Fruit fly (Drosophila melanogaster) whole organism, embryonic: Measurements from ENCODE around the gene Ltn1.
A peak's percentile ranks its signal among the peaks of the same experiment; 100 is the strongest.

ENCODE experiments used
- CG10267 ChIP-seq: fragments of 200-800 bp; sonication (Bioruptor generic); optimal IDR thresholded peaks from 2 replicates; lab custom pipeline; 2018; ENCODE audit warnings: missing biosample characterization, mild to moderate bottlenecking, missing genetic modification characterization, moderate library complexity
- CG10431 ChIP-seq: fragments of 200-800 bp; sonication (Bioruptor generic); optimal IDR thresholded peaks from 3 replicates; lab custom pipeline; 2018; ENCODE audit warnings: missing biosample characterization, mild to moderate bottlenecking, missing genetic modification characterization
- CG10543 ChIP-seq: fragments of 200-800 bp; sonication (Bioruptor generic); optimal IDR thresholded peaks from 3 replicates; lab custom pipeline; 2017; ENCODE audit warnings: missing biosample characterization, mild to moderate bottlenecking, missing genetic modification characterization, moderate library complexity
- CG10959 ChIP-seq: fragments of 200-800 bp; sonication (Bioruptor generic); IDR thresholded peaks from 2 replicates; pipeline ENCODE4 v1.3.6; 2022; ENCODE audit warnings: missing biosample characterization, missing genetic modification characterization
- CG10979 ChIP-seq: fragments of 200-800 bp; sonication (Bioruptor generic); optimal IDR thresholded peaks from 2 replicates; lab custom pipeline; 2018; ENCODE audit warnings: missing biosample characterization, mild to moderate bottlenecking, missing genetic modification characterization, moderate library complexity
- CG12071 ChIP-seq: fragments of 200-800 bp; sonication (Bioruptor generic); optimal IDR thresholded peaks from 3 replicates; lab custom pipeline; 2018; ENCODE audit warnings: missing biosample characterization, mild to moderate bottlenecking, missing genetic modification characterization
- CG12769 ChIP-seq: fragments of 200-800 bp; sonication (Bioruptor generic); optimal IDR thresholded peaks from 2 replicates; lab custom pipeline; 2019; ENCODE audit warnings: missing biosample characterization, mild to moderate bottlenecking, missing genetic modification characterization, moderate library complexity
- CG1602 ChIP-seq: fragments of 200-800 bp; sonication (Bioruptor generic); optimal IDR thresholded peaks from 3 replicates; lab custom pipeline; 2016; ENCODE audit warnings: missing biosample characterization, missing genetic modification characterization
- CG17359 ChIP-seq: fragments of 200-800 bp; sonication (Bioruptor generic); optimal IDR thresholded peaks from 3 replicates; lab custom pipeline; 2018; ENCODE audit warnings: missing biosample characterization, mild to moderate bottlenecking, missing genetic modification characterization, moderate library complexity
- CG17385 ChIP-seq: fragments of 200-800 bp; sonication (Bioruptor generic); optimal IDR thresholded peaks from 3 replicates; lab custom pipeline; 2018; ENCODE audit warnings: missing biosample characterization, mild to moderate bottlenecking, missing genetic modification characterization
- CG34224 ChIP-seq: fragments of 200-800 bp; sonication (Bioruptor generic); IDR thresholded peaks from 3 replicates; pipeline ENCODE4 v1.3.6; 2022; ENCODE audit warnings: missing biosample characterization, missing genetic modification characterization; ENCODE audit not compliant: partially characterized antibody
- CG4282 ChIP-seq: fragments of 200-800 bp; sonication (Bioruptor generic); optimal IDR thresholded peaks from 2 replicates; lab custom pipeline; 2016; ENCODE audit warnings: missing biosample characterization, missing genetic modification characterization
- CG4404 ChIP-seq: fragments of 200-800 bp; sonication (Bioruptor generic); IDR thresholded peaks from 2 replicates; pipeline ENCODE4 v1.3.6; 2022; ENCODE audit warnings: missing biosample characterization, missing genetic modification characterization
- CG4617 ChIP-seq: fragments of 200-800 bp; sonication (Bioruptor generic); optimal IDR thresholded peaks from 3 replicates; lab custom pipeline; 2016; ENCODE audit warnings: missing biosample characterization, missing genetic modification characterization, borderline replicate concordance
- CG6765 ChIP-seq: fragments of 200-800 bp; sonication (Bioruptor generic); optimal IDR thresholded peaks from 3 replicates; lab custom pipeline; 2017; ENCODE audit warnings: missing biosample characterization, mild to moderate bottlenecking, missing genetic modification characterization
- CG8765 ChIP-seq: fragments of 200-800 bp; sonication (Bioruptor generic); IDR thresholded peaks from 2 replicates; pipeline ENCODE4 v1.3.6; 2022; ENCODE audit warnings: missing biosample characterization, missing genetic modification characterization
- CG8924 ChIP-seq: fragments of 200-800 bp; optimal IDR thresholded peaks from 3 replicates; lab custom pipeline; 2019; ENCODE audit warnings: missing biosample characterization, mild to moderate bottlenecking, missing genetic modification characterization, moderate library complexity
- CG9727 ChIP-seq: fragments of 200-800 bp; sonication (Bioruptor generic); optimal IDR thresholded peaks from 3 replicates; lab custom pipeline; 2017; ENCODE audit warnings: missing biosample characterization, mild to moderate bottlenecking, missing genetic modification characterization
- D ChIP-seq, 2 experiments: fragments of 200-800 bp in 1 of 2; fragments of >200 bp in 1 of 2; sonication (Bioruptor generic) in 1 of 2; optimal IDR thresholded peaks; 2 replicates in 1 of 2; 3 replicates in 1 of 2; lab custom pipeline; 2017; ENCODE audit warnings: mild to moderate bottlenecking in 1 of 2, missing biosample characterization in 1 of 2, missing genetic modification characterization in 1 of 2, missing genetic modification reagents in 1 of 2
- Hr51 ChIP-seq, 2 experiments: fragments of 200-800 bp; sonication (Bioruptor generic); optimal IDR thresholded peaks; 2 replicates in 1 of 2; 3 replicates in 1 of 2; lab custom pipeline; 2016 to 2018; ENCODE audit warnings: missing biosample characterization in 2 of 2, missing genetic modification characterization in 2 of 2, mild to moderate bottlenecking in 1 of 2, moderate library complexity in 1 of 2
- Lpt ChIP-seq: fragments of >200 bp; optimal IDR thresholded peaks from 2 replicates; lab custom pipeline; 2018; ENCODE audit warnings: missing biosample characterization, missing genetic modification characterization
- Nf-YB ChIP-seq: fragments of 200-800 bp; sonication (Bioruptor generic); optimal IDR thresholded peaks from 3 replicates; lab custom pipeline; 2019; ENCODE audit warnings: missing biosample characterization, mild to moderate bottlenecking, missing genetic modification characterization, moderate library complexity
- Oaz ChIP-seq: fragments of 200-800 bp; sonication (Bioruptor generic); IDR thresholded peaks from 2 replicates; pipeline ENCODE4 v1.3.6; 2022; ENCODE audit warnings: missing biosample characterization, missing genetic modification characterization
- PHDP ChIP-seq: fragments of 200-800 bp; sonication (Bioruptor generic); optimal IDR thresholded peaks from 3 replicates; lab custom pipeline; 2018; ENCODE audit warnings: missing biosample characterization, mild to moderate bottlenecking, missing genetic modification characterization, moderate library complexity
- Six4 ChIP-seq: fragments of 200-800 bp; sonication (Bioruptor generic); optimal IDR thresholded peaks from 2 replicates; lab custom pipeline; 2016; ENCODE audit warnings: missing biosample characterization, missing genetic modification characterization
- Usf ChIP-seq: fragments of 200-800 bp; sonication (Bioruptor generic); optimal IDR thresholded peaks from 2 replicates; lab custom pipeline; 2017; ENCODE audit warnings: missing genotype, missing biosample characterization, missing genetic modification characterization
- al ChIP-seq: fragments of 200-800 bp; sonication (Bioruptor generic); IDR thresholded peaks from 2 replicates; pipeline ENCODE4 v1.3.6; 2022; ENCODE audit warnings: missing biosample characterization, missing genetic modification characterization
- az2 ChIP-seq: fragments of 200-800 bp; sonication (Bioruptor generic); optimal IDR thresholded peaks from 3 replicates; lab custom pipeline; 2016; ENCODE audit warnings: missing biosample characterization, missing genetic modification characterization
- btn ChIP-seq: fragments of 200-800 bp; sonication (Bioruptor generic); optimal IDR thresholded peaks from 2 replicates; lab custom pipeline; 2016; ENCODE audit warnings: missing biosample characterization, missing genetic modification characterization
- cg ChIP-seq: fragments of 200-800 bp; sonication (Bioruptor generic); optimal IDR thresholded peaks from 3 replicates; lab custom pipeline; 2019; ENCODE audit warnings: missing biosample characterization, mild to moderate bottlenecking, missing genetic modification characterization, moderate library complexity
- crp ChIP-seq, 2 experiments: fragments of 200-800 bp; sonication (Bioruptor generic); optimal IDR thresholded peaks; 2 replicates in 1 of 2; 3 replicates in 1 of 2; lab custom pipeline; 2017; ENCODE audit warnings: missing biosample characterization in 2 of 2, missing genetic modification characterization in 2 of 2, mild to moderate bottlenecking in 1 of 2, moderate library complexity in 1 of 2
- exex ChIP-seq: fragments of 200-800 bp; sonication (Bioruptor generic); optimal IDR thresholded peaks from 4 replicates; lab custom pipeline; 2018; ENCODE audit warnings: missing biosample characterization, mild to moderate bottlenecking, missing genetic modification characterization, moderate library complexity
- gce ChIP-seq: fragments of 200-800 bp; sonication (Bioruptor generic); IDR thresholded peaks from 3 replicates; pipeline ENCODE4 v1.3.6; 2022; ENCODE audit warnings: missing biosample characterization, missing genetic modification characterization
- gsb ChIP-seq: fragments of 200-800 bp; sonication (Bioruptor generic); IDR thresholded peaks from 2 replicates; pipeline ENCODE4 v1.3.6; 2022; ENCODE audit warnings: missing biosample characterization, missing genetic modification characterization
- hkb ChIP-seq, 2 experiments: fragments of 200-800 bp in 1 of 2; fragments of >200 bp in 1 of 2; sonication (Bioruptor generic) in 1 of 2; IDR thresholded peaks in 1 of 2; optimal IDR thresholded peaks in 1 of 2; 2 replicates each; pipeline versions ENCODE4 v1.3.6 to Lab custom; 2017 to 2022; ENCODE audit warnings: missing biosample characterization in 1 of 2, missing genetic modification characterization in 1 of 2
- kah ChIP-seq: fragments of 200-800 bp; sonication (Bioruptor generic); optimal IDR thresholded peaks from 2 replicates; lab custom pipeline; 2018; ENCODE audit warnings: missing biosample characterization, mild to moderate bottlenecking, missing genetic modification characterization
- kni ChIP-seq: fragments of 200-800 bp; sonication (Bioruptor generic); optimal IDR thresholded peaks from 3 replicates; lab custom pipeline; 2017; ENCODE audit warnings: mild to moderate bottlenecking, missing biosample characterization, missing genetic modification reagents, missing genetic modification characterization
- lbe ChIP-seq: fragments of 200-800 bp; sonication (Bioruptor generic); optimal IDR thresholded peaks from 2 replicates; lab custom pipeline; 2016; ENCODE audit warnings: missing biosample characterization, mild to moderate bottlenecking, missing genetic modification characterization
- lilli ChIP-seq: fragments of 200-800 bp; sonication (Bioruptor generic); optimal IDR thresholded peaks from 3 replicates; lab custom pipeline; 2016; ENCODE audit warnings: missing biosample characterization, missing genetic modification characterization
- mirr ChIP-seq: fragments of 200-800 bp; sonication (Bioruptor generic); optimal IDR thresholded peaks from 3 replicates; lab custom pipeline; 2018; ENCODE audit warnings: missing biosample characterization, mild to moderate bottlenecking, missing genetic modification characterization
- peb ChIP-seq: fragments of 200-800 bp; sonication (Bioruptor generic); IDR thresholded peaks from 2 replicates; pipeline ENCODE4 v1.3.6; 2022; ENCODE audit warnings: missing biosample characterization, missing genetic modification characterization
- pho ChIP-seq: fragments of 200-800 bp; sonication (Bioruptor generic); optimal IDR thresholded peaks from 2 replicates; lab custom pipeline; 2016; ENCODE audit warnings: missing biosample characterization, missing genetic modification characterization
- sd ChIP-seq: fragments of 200-800 bp; sonication (Bioruptor generic); optimal IDR thresholded peaks from 3 replicates; lab custom pipeline; 2018; ENCODE audit warnings: missing biosample characterization, mild to moderate bottlenecking, missing genetic modification characterization, moderate library complexity
- stwl ChIP-seq: fragments of 200-800 bp; sonication (Bioruptor generic); optimal IDR thresholded peaks from 3 replicates; lab custom pipeline; 2018; ENCODE audit warnings: missing biosample characterization, mild to moderate bottlenecking, missing genetic modification characterization, moderate library complexity
- sug ChIP-seq: fragments of 200-800 bp; optimal IDR thresholded peaks from 2 replicates; lab custom pipeline; 2019; ENCODE audit warnings: missing biosample characterization, mild to moderate bottlenecking, missing genetic modification characterization, moderate library complexity
- tin ChIP-seq: fragments of 200-800 bp; sonication (Bioruptor generic); optimal IDR thresholded peaks from 3 replicates; lab custom pipeline; 2016; ENCODE audit warnings: missing biosample characterization, missing genetic modification characterization
- tll ChIP-seq, 2 experiments: fragments of 200-800 bp in 1 of 2; fragments of >200 bp in 1 of 2; sonication (Bioruptor generic) in 1 of 2; optimal IDR thresholded peaks; 2 replicates each; lab custom pipeline; 2017 to 2019; ENCODE audit warnings: missing biosample characterization in 2 of 2, missing genetic modification characterization in 2 of 2, mild to moderate bottlenecking in 1 of 2, moderate library complexity in 1 of 2
- unpg ChIP-seq: fragments of 200-800 bp; sonication (Bioruptor generic); optimal IDR thresholded peaks from 3 replicates; lab custom pipeline; 2018; ENCODE audit warnings: missing biosample characterization, mild to moderate bottlenecking, missing genetic modification characterization, moderate library complexity
- vfl ChIP-seq: fragments of 200-800 bp; sonication (Bioruptor generic); optimal IDR thresholded peaks from 2 replicates; lab custom pipeline; 2016; ENCODE audit warnings: missing biosample characterization, missing genetic modification characterization
- vnd ChIP-seq: fragments of 200-800 bp; sonication (Bioruptor generic); IDR thresholded peaks from 3 replicates; pipeline ENCODE4 v1.3.6; 2022; ENCODE audit warnings: missing biosample characterization, missing genetic modification characterization; ENCODE audit not compliant: partially characterized antibody

The Ltn1 gene

dm6 chr3L:19557996-19558375 is 5.9 kb upstream of the Ltn1 start (continued):
- TF ChIP-seq kah (GFP tag; lab: Kevin White, UChicago) = no peak
- peak; percentile 68 for TF ChIP-seq cg (GFP tag; lab: Kevin White, UChicago)
- no peak for TF ChIP-seq mirr (GFP tag; lab: Kevin White, UChicago)
- TF ChIP-seq CG34224 (GFP tag; lab: Robert Waterston, UW) = no peak
- TF ChIP-seq CG4404 (GFP tag; lab: Robert Waterston, UW) = no peak
- TF ChIP-seq tll (GFP tag; optimal IDR thresholded peaks at IDR 0.05; lab: Kevin White, UChicago) = peak in 1 of 2 experiments; percentile 66
- TF ChIP-seq CG4282 (GFP tag; lab: Kevin White, UChicago) = no peak
- TF ChIP-seq PHDP (tag; lab: Kevin White, UChicago) = no peak
- no peak for TF ChIP-seq CG12071 (GFP tag; lab: Kevin White, UChicago)
- TF ChIP-seq CG4617 (GFP tag; lab: Kevin White, UChicago) = no peak
- TF ChIP-seq gce = no peak
- no peak for TF ChIP-seq exex
- TF ChIP-seq sug (tag; lab: Kevin White, UChicago) = peak; percentile 21
- peak; percentile 82 for TF ChIP-seq CG17385 (GFP tag; lab: Kevin White, UChicago)
- TF ChIP-seq Usf (GFP tag; lab: Kevin White, UChicago) = no peak
- peak; percentile 51 for TF ChIP-seq CG10543 (GFP tag; lab: Kevin White, UChicago)
- TF ChIP-seq Six4 = no peak
- TF ChIP-seq lilli (GFP tag; lab: Kevin White, UChicago) = no peak
- no peak for TF ChIP-seq CG10959 (GFP tag; lab: Robert Waterston, UW)
- TF ChIP-seq vfl = no peak
- no peak for TF ChIP-seq CG8765 (GFP tag; lab: Robert Waterston, UW)
- peak; percentile 97 for TF ChIP-seq kni (GFP tag; lab: Kevin White, UChicago)
- no peak for TF ChIP-seq CG8924 (tag; lab: Kevin White, UChicago)
- no peak for TF ChIP-seq az2
- TF ChIP-seq CG10979 (tag; lab: Kevin White, UChicago) = no peak
- no peak for TF ChIP-seq CG17359 (tag; lab: Kevin White, UChicago)
- TF ChIP-seq al (GFP tag; lab: Robert Waterston, UW) = no peak
- no peak for TF ChIP-seq btn (GFP tag; lab: Kevin White, UChicago)
- peak; percentile 28 for TF ChIP-seq lbe (GFP tag; lab: Kevin White, UChicago)
- no peak for TF ChIP-seq tin (GFP tag; lab: Kevin White, UChicago)
- no peak for TF ChIP-seq stwl
- TF ChIP-seq hkb (optimal IDR thresholded peaks at IDR 0.05; lab: Kevin White, UChicago) = no peak
- TF ChIP-seq hkb (GFP tag; IDR thresholded peaks at IDR 0.05; lab: Robert Waterston, UW) = no peak
- no peak for TF ChIP-seq unpg
- TF ChIP-seq crp (GFP tag; optimal IDR thresholded peaks at IDR 0.05; lab: Kevin White, UChicago) = no peak
- peak; percentile 85 for TF ChIP-seq D (optimal IDR thresholded peaks at IDR 0.05; lab: Kevin White, UChicago)
- no peak for TF ChIP-seq D (GFP tag; optimal IDR thresholded peaks at IDR 0.05; lab: Kevin White, UChicago)
- TF ChIP-seq CG6765 (GFP tag; lab: Kevin White, UChicago) = no peak
- no peak for TF ChIP-seq vnd
- TF ChIP-seq CG10267 (tag; lab: Kevin White, UChicago) = no peak
- no peak for TF ChIP-seq sd (tag; lab: Kevin White, UChicago)
- TF ChIP-seq peb (GFP tag; lab: Robert Waterston, UW) = no peak
- peak; percentile 85 for TF ChIP-seq CG12769 (tag; lab: Kevin White, UChicago)
- TF ChIP-seq Lpt = peak; percentile 84
- TF ChIP-seq CG9727 (GFP tag; lab: Kevin White, UChicago) = no peak
- TF ChIP-seq CG10431 (GFP tag; lab: Kevin White, UChicago) = no peak
- TF ChIP-seq pho (GFP tag; lab: Kevin White, UChicago) = no peak
- no peak for TF ChIP-seq Oaz (GFP tag; lab: Robert Waterston, UW)
- no peak for TF ChIP-seq CG1602 (GFP tag; lab: Kevin White, UChicago)
- no peak for TF ChIP-seq Nf-YB (GFP tag; lab: Kevin White, UChicago)
- no peak for TF ChIP-seq gsb (GFP tag; lab: Robert Waterston, UW)
- no peak for TF ChIP-seq Hr51 (GFP tag; optimal IDR thresholded peaks at IDR 0.05; lab: Kevin White, UChicago)
